Worm (Caenorhabditis elegans) whole organism, late embryonic: Measurements from ENCODE around the gene tomm-22.
A peak's percentile ranks its signal among the peaks of the same experiment; 100 is the strongest.

Experiments used
- C08G9.2 ChIP-seq: sonication (generic microtip); optimal IDR thresholded peaks from 2 replicates; lab custom pipeline; 2016; ENCODE audit warnings: mild to moderate bottlenecking, missing genetic modification characterization, moderate library complexity, missing compliant biosample characterization
- K02D7.2 ChIP-seq: sonication (generic microtip); optimal IDR thresholded peaks from 2 replicates; lab custom pipeline; 2017; ENCODE audit warnings: mild to moderate bottlenecking, missing genetic modification characterization, missing compliant biosample characterization
- ama-1 ChIP-seq: fragments of 150-350 bp; optimal IDR thresholded peaks from 2 replicates; lab custom pipeline; 2014
- ceh-14 ChIP-seq: sonication (generic microtip); optimal IDR thresholded peaks from 2 replicates; lab custom pipeline; 2016; ENCODE audit warnings: missing genotype, missing genetic modification characterization, missing compliant biosample characterization
- ceh-18 ChIP-seq: sonication (generic microtip); optimal IDR thresholded peaks from 2 replicates; lab custom pipeline; 2016; ENCODE audit warnings: missing genetic modification characterization, missing compliant biosample characterization
- ceh-19 ChIP-seq: fragments of 200-800 bp; sonication (Bioruptor generic); optimal IDR thresholded peaks from 2 replicates; lab custom pipeline; 2018; ENCODE audit warnings: mild to moderate bottlenecking, missing genetic modification characterization, missing compliant biosample characterization
- ceh-2 ChIP-seq: sonication (generic microtip); optimal IDR thresholded peaks from 2 replicates; lab custom pipeline; 2016; ENCODE audit warnings: missing genotype, missing genetic modification characterization, missing compliant biosample characterization
- ceh-24 ChIP-seq: sonication (generic microtip); optimal IDR thresholded peaks from 2 replicates; lab custom pipeline; 2016; ENCODE audit warnings: mild to moderate bottlenecking, missing genetic modification characterization, missing compliant biosample characterization
- ceh-30 ChIP-seq: fragments of 150-350 bp; optimal IDR thresholded peaks from 2 replicates; lab custom pipeline; 2014; ENCODE audit warnings: missing biosample characterization, missing genetic modification characterization
- ceh-6 ChIP-seq: fragments of 200-800 bp; sonication (Bioruptor generic); optimal IDR thresholded peaks from 2 replicates; lab custom pipeline; 2018; ENCODE audit warnings: mild to moderate bottlenecking, missing genetic modification characterization, missing compliant biosample characterization
- ceh-9 ChIP-seq: sonication (generic microtip); optimal IDR thresholded peaks from 2 replicates; lab custom pipeline; 2016; ENCODE audit warnings: mild to moderate bottlenecking, missing genetic modification characterization, inconsistent platforms, missing compliant biosample characterization
- che-1 ChIP-seq: sonication (generic microtip); optimal IDR thresholded peaks from 2 replicates; lab custom pipeline; 2016; ENCODE audit warnings: mild to moderate bottlenecking, missing genetic modification characterization, missing compliant biosample characterization
- fkh-10 ChIP-seq: fragments of 150-350 bp; optimal IDR thresholded peaks from 2 replicates; lab custom pipeline; 2014; ENCODE audit warnings: missing biosample characterization, missing genetic modification reagents, missing genetic modification characterization
- fkh-6 ChIP-seq: sonication (generic microtip); optimal IDR thresholded peaks from 2 replicates; lab custom pipeline; 2016; ENCODE audit warnings: missing genetic modification characterization, missing compliant biosample characterization
- gmeb-2 ChIP-seq: sonication (generic microtip); optimal IDR thresholded peaks from 2 replicates; lab custom pipeline; 2016; ENCODE audit warnings: missing genetic modification characterization, inconsistent platforms, missing compliant biosample characterization
- hlh-13 ChIP-seq: fragments of 200-800 bp; sonication (Bioruptor generic); optimal IDR thresholded peaks from 2 replicates; lab custom pipeline; 2018; ENCODE audit warnings: mild to moderate bottlenecking, missing genetic modification characterization, missing compliant biosample characterization
- hlh-30 ChIP-seq: sonication (generic microtip); optimal IDR thresholded peaks from 2 replicates; lab custom pipeline; 2017; ENCODE audit warnings: antibody characterized with exemption, missing genetic modification characterization, missing compliant biosample characterization; ENCODE audit not compliant: insufficient read depth
- hlh-6 ChIP-seq: sonication (generic microtip); optimal IDR thresholded peaks from 2 replicates; lab custom pipeline; 2016; ENCODE audit warnings: missing genotype, missing genetic modification characterization, missing compliant biosample characterization
- hlh-8 ChIP-seq: sonication (generic microtip); optimal IDR thresholded peaks from 2 replicates; lab custom pipeline; 2016; ENCODE audit warnings: missing genotype, missing genetic modification characterization, missing compliant biosample characterization
- madf-2 ChIP-seq: sonication (generic microtip); optimal IDR thresholded peaks from 2 replicates; lab custom pipeline; 2017; ENCODE audit warnings: missing genetic modification characterization, missing compliant biosample characterization
- nfya-1 ChIP-seq: sonication (generic microtip); optimal IDR thresholded peaks from 2 replicates; lab custom pipeline; 2017; ENCODE audit warnings: missing genetic modification characterization, mild to moderate bottlenecking, missing compliant biosample characterization, antibody characterized with exemption, moderate library complexity
- nhr-232 ChIP-seq: sonication (generic microtip); optimal IDR thresholded peaks from 2 replicates; lab custom pipeline; 2016; ENCODE audit warnings: missing genetic modification characterization, missing compliant biosample characterization
- npax-4 ChIP-seq: sonication (generic microtip); optimal IDR thresholded peaks from 2 replicates; lab custom pipeline; 2016; ENCODE audit warnings: missing genetic modification characterization, missing compliant biosample characterization
- odd-2 ChIP-seq: sonication (generic microtip); optimal IDR thresholded peaks from 2 replicates; lab custom pipeline; 2017; ENCODE audit warnings: antibody characterized with exemption, mild to moderate bottlenecking, missing genetic modification characterization, missing compliant biosample characterization
- pag-3 ChIP-seq: sonication (generic microtip); optimal IDR thresholded peaks from 2 replicates; lab custom pipeline; 2016; ENCODE audit warnings: missing compliant biosample characterization, missing genetic modification characterization, borderline replicate concordance
- pax-1 ChIP-seq: fragments of 150-350 bp; optimal IDR thresholded peaks from 2 replicates; lab custom pipeline; 2014; ENCODE audit warnings: missing biosample characterization, missing genetic modification characterization
- pha-2 ChIP-seq: sonication (generic microtip); optimal IDR thresholded peaks from 2 replicates; lab custom pipeline; 2017; ENCODE audit warnings: mild to moderate bottlenecking, missing genetic modification characterization, missing compliant biosample characterization
- pqm-1 ChIP-seq: sonication (generic microtip); optimal IDR thresholded peaks from 2 replicates; lab custom pipeline; 2016; ENCODE audit warnings: missing genetic modification characterization, missing compliant biosample characterization
- pros-1 ChIP-seq: fragments of 150-350 bp; optimal IDR thresholded peaks from 2 replicates; lab custom pipeline; 2014; ENCODE audit warnings: missing biosample characterization, missing genetic modification reagents, missing genetic modification characterization
- sox-4 ChIP-seq: sonication (generic microtip); optimal IDR thresholded peaks from 2 replicates; lab custom pipeline; 2017; ENCODE audit warnings: mild to moderate bottlenecking, missing genetic modification characterization, inconsistent platforms, missing compliant biosample characterization
- tbx-2 ChIP-seq: sonication (generic microtip); optimal IDR thresholded peaks from 2 replicates; lab custom pipeline; 2016; ENCODE audit warnings: missing genetic modification characterization, missing compliant biosample characterization
- ttx-3 ChIP-seq: sonication (generic microtip); optimal IDR thresholded peaks from 2 replicates; lab custom pipeline; 2016; ENCODE audit warnings: missing genetic modification reagents, missing genetic modification characterization, missing compliant biosample characterization
- unc-3 ChIP-seq, 2 experiments: fragments of 200-800 bp in 1 of 2; sonication (Bioruptor generic) in 1 of 2; sonication (generic microtip) in 1 of 2; conservative IDR thresholded peaks in 1 of 2; optimal IDR thresholded peaks in 1 of 2; 2 replicates each; pipeline versions ENCODE4 v1.3.6 to Lab custom; 2016 to 2022; ENCODE audit warnings: missing compliant biosample characterization in 2 of 2, missing genetic modification characterization in 2 of 2, missing genetic modification reagents in 1 of 2
- unc-42 ChIP-seq: sonication (generic microtip); optimal IDR thresholded peaks from 2 replicates; lab custom pipeline; 2016; ENCODE audit warnings: missing genotype, missing genetic modification characterization, missing compliant biosample characterization
- unc-55 ChIP-seq: sonication (generic microtip); optimal IDR thresholded peaks from 2 replicates; lab custom pipeline; 2017; ENCODE audit warnings: missing biosample characterization, missing genetic modification reagents, missing genetic modification characterization
- unc-86 ChIP-seq: sonication (generic microtip); optimal IDR thresholded peaks from 2 replicates; lab custom pipeline; 2016; ENCODE audit warnings: missing genetic modification characterization, missing compliant biosample characterization
- zip-5 ChIP-seq: sonication (generic microtip); optimal IDR thresholded peaks from 2 replicates; lab custom pipeline; 2016; ENCODE audit warnings: missing genetic modification characterization, missing compliant biosample characterization

tomm-22 gene

DNA sequence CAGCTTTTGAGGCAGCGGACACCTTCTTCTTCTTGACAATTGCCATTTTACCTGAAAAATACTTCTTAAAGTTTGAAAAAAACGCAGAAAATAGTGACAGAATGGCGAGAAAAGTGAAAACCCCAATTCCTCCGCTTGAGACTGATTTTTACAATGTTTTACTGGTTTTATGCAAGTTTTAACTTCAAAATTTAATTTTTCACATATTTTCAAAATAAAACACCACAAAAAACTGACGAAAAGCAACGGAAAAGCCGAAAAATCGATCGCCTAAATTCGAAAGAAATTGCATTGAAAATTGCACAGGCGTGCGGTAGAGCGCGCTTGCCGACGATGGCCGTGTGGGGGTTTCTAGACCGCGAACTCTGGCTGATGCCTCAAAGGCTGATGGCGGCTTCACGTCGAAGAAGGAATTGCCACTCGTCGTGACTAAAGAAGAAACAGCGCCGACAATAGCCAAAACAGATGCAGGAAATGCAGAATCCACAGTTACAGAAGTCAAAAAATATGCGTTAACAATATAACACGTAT lies 5.7 kb upstream of the tomm-22 start, which contains the start of gene nsun-1 (continued):
- TF ChIP-seq sox-4 (tag; lab: Kevin White, UChicago) = no peak
- TF ChIP-seq unc-42 = peak; percentile 68
- peak; percentile 83 for TF ChIP-seq C08G9.2 (tag; lab: Kevin White, UChicago)
- TF ChIP-seq ceh-2 (tag; lab: Kevin White, UChicago) = peak; percentile 83
- TF ChIP-seq unc-3 (GFP tag; conservative IDR thresholded peaks at IDR 0.05; lab: Robert Waterston, UW) = no peak
- TF ChIP-seq unc-3 (tag; optimal IDR thresholded peaks at IDR 0.05; lab: Kevin White, UChicago) = no peak
- no peak for TF ChIP-seq ceh-24 (tag; lab: Kevin White, UChicago)
- no peak for TF ChIP-seq pax-1 (tag; lab: Kevin White, UChicago)
- TF ChIP-seq ceh-30 (tag; lab: Kevin White, UChicago) = no peak
- peak; percentile 40 for TF ChIP-seq hlh-8
- TF ChIP-seq pqm-1 = no peak
- no peak for TF ChIP-seq ceh-9
- peak; percentile 12 for TF ChIP-seq nfya-1 (tag; lab: Kevin White, UChicago)
- no peak for TF ChIP-seq ceh-6 (GFP tag; lab: Kevin White, UChicago)
- TF ChIP-seq unc-86 (tag; lab: Kevin White, UChicago) = no peak
- TF ChIP-seq pros-1 (tag; lab: Kevin White, UChicago) = no peak

DNA sequence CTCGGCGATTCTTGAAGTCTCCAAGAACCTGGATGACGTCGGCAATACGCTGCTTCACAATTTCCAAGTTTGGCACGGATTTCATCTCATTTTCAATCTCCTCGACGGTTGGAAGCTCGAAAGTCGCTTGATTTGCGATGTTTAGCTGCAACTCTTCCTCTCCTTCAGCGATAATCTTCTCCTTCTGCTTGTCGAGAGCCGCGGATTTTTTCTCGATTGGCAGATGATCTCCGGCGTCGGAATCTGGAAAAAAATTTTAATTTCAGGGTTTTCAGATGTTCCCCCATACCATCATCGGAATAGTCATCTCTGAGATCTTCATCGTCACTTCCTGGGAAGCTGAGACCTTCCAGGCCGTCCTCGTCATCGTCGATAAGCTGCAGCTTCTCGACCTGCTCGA lies 5.0 kb upstream of the tomm-22 start:
- TF ChIP-seq unc-86 (tag; lab: Kevin White, UChicago) (no peak), zip-5 (tag; lab: Kevin White, UChicago) (no peak), pag-3 (tag; lab: Kevin White, UChicago) (no peak), odd-2 (no peak)

DNA sequence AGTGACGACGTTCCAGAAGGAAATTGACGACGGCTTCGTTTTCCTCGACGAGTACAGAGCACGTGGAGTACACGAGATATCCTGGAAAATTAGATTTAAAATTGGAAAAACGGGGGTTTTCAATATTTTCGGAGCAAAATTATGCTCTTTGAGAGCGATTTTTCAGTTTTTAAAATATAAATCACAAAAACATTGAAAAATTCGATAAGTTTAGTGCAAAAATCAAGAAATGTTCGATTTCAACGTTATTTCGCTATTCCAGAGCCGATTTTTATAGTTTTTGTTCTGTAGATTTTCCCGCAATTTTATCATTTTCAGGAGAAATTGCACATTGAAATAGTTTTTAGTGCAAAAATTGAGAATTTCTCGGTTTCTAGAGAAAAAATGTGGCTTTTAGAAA lies 2.9 kb upstream of the tomm-22 start, which contains the start of gene W07E6.5:
Gene W07E6.5 (plus strand): TSS at position 301 of the 400 bp plus-strand sequence.
- TF ChIP-seq hlh-8 (no peak), ceh-18 (tag; lab: Kevin White, UChicago) (no peak), unc-55 (GFP tag; lab: Kevin White, UChicago) (no peak), npax-4 (tag; lab: Kevin White, UChicago) (no peak), nhr-232 (tag; lab: Kevin White, UChicago) (no peak), C08G9.2 (tag; lab: Kevin White, UChicago) (no peak), hlh-6 (no peak), ceh-6 (GFP tag; lab: Kevin White, UChicago) (no peak), ceh-19 (no peak), nfya-1 (tag; lab: Kevin White, UChicago) (no peak), ttx-3 (no peak), pros-1 (tag; lab: Kevin White, UChicago) (no peak), pax-1 (tag; lab: Kevin White, UChicago) (no peak), ama-1 (lab: Kevin White, UChicago) (no peak), unc-3 (GFP tag; conservative IDR thresholded peaks at IDR 0.05; lab: Robert Waterston, UW) (no peak), unc-3 (tag; optimal IDR thresholded peaks at IDR 0.05; lab: Kevin White, UChicago) (no peak), ceh-2 (tag; lab: Kevin White, UChicago) (no peak)

DNA sequence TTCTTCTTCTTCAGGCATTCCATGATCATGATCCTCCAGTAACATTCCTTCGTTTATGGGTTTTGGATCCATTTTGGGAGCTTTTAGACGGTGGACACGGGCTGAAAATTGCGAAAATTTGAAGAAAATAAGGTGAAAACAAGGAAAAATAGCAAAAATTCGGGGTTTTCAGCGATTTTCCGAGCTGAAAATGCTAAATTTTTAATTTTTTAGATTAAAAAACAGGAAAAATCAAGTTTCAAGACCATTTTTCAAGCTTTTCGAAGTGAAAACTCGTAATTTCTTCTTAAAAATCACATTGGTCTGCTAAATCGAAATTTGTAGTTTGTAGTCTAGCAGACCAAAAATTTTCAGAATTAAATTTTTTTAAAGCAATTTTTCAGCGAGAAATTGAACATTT lies 3.0 kb downstream of the tomm-22 start, which contains the start of gene nfyb-1:
Gene nfyb-1 (minus strand): TSS at position 101 of the 400 bp plus-strand sequence.
- no peak for TF ChIP-seq hlh-8
- TF ChIP-seq hlh-30 (tag; lab: Kevin White, UChicago) = no peak
- TF ChIP-seq zip-5 (tag; lab: Kevin White, UChicago) = no peak
- TF ChIP-seq che-1 (tag; lab: Kevin White, UChicago) = no peak
- TF ChIP-seq ceh-9 = no peak
- no peak for TF ChIP-seq odd-2
- no peak for TF ChIP-seq pros-1 (tag; lab: Kevin White, UChicago)
- TF ChIP-seq ceh-30 (tag; lab: Kevin White, UChicago) = no peak
- TF ChIP-seq madf-2 (tag; lab: Kevin White, UChicago) = no peak
- no peak for TF ChIP-seq tbx-2 (tag; lab: Kevin White, UChicago)
- no peak for TF ChIP-seq ceh-19
- no peak for TF ChIP-seq gmeb-2
- TF ChIP-seq, all 69 proteins: peak for 0

DNA sequence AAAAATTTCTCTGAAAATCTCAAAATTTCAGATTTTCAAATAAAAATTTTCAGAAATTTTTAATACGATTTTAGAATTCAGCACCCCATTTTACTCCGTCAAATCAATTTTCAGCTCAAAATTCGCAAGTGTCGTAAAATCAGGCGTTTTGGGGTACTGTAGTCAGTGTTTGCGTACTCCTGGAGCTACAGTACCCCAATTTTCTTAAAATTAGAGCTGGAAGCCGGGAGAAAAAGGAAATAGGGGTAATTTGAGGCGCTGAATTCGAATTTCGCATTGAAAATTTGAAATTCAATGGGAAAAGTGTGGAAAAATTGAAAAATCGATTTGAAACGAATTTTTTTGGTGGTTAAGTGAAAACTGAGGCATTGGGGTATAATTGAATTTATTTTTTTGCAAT lies 9.0 kb downstream of the tomm-22 start:
- TF ChIP-seq pha-2 (tag; lab: Kevin White, UChicago) (no peak), ceh-14 (tag; lab: Kevin White, UChicago) (no peak), ceh-6 (GFP tag; lab: Kevin White, UChicago) (no peak), sox-4 (tag; lab: Kevin White, UChicago) (no peak), zip-5 (tag; lab: Kevin White, UChicago) (no peak), hlh-13 (no peak), fkh-10 (GFP tag; lab: Kevin White, UChicago) (no peak), K02D7.2 (tag; lab: Kevin White, UChicago) (no peak), ceh-19 (no peak), fkh-6 (no peak), ceh-9 (no peak), hlh-6 (no peak), nfya-1 (tag; lab: Kevin White, UChicago) (no peak), unc-3 (GFP tag; conservative IDR thresholded peaks at IDR 0.05; lab: Robert Waterston, UW) (no peak), unc-3 (tag; optimal IDR thresholded peaks at IDR 0.05; lab: Kevin White, UChicago) (no peak), ceh-30 (tag; lab: Kevin White, UChicago) (no peak), ama-1 (lab: Kevin White, UChicago) (no peak)
